Worm (Caenorhabditis elegans): Measurements from ENCODE around the gene acp-5.

The acp-5 gene

ce11 chrX:5877039-5877438 lies 47.8 kb downstream of the acp-5 start:
- TF ChIP-seq hmg-4 (GFP tag; optimal IDR thresholded peaks at IDR 0.05) (no peak), scrt-1 (GFP tag; IDR thresholded peaks at IDR 0.05) (no peak), tra-4 (tag; optimal IDR thresholded peaks at IDR 0.05) (no peak), ets-7 (tag; optimal IDR thresholded peaks at IDR 0.05) (no peak), F13C5.2 (tag; optimal IDR thresholded peaks at IDR 0.05) (no peak), sea-1 (GFP tag; conservative IDR thresholded peaks at IDR 0.05) (no peak), ceh-36 (tag; optimal IDR thresholded peaks at IDR 0.05) (no peak), aly-1 (tag; optimal IDR thresholded peaks at IDR 0.05) (no peak), pes-1 (GFP tag; IDR thresholded peaks at IDR 0.05) (no peak), hnd-1 (tag; optimal IDR thresholded peaks at IDR 0.05) (no peak), ceh-13 (GFP tag; optimal IDR thresholded peaks at IDR 0.05) (no peak), ama-1 (optimal IDR thresholded peaks at IDR 0.05) (no peak), hmbx-1 (tag; optimal IDR thresholded peaks at IDR 0.05) (no peak), tbx-37 (GFP tag; conservative IDR thresholded peaks at IDR 0.05) (no peak)

Measured in whole organism, early embryonic.